Worm (Caenorhabditis elegans) whole organism, L4 larva: ENCODE measurements around the gene F54D8.6.

Experiments used
- D1046.2 ChIP-seq: fragments of 200-800 bp; sonication (Bioruptor generic); IDR thresholded peaks from 2 replicates; pipeline ENCODE4 v1.3.6; 2022; ENCODE audit warnings: missing genetic modification characterization, missing compliant biosample characterization
- F10B5.3 ChIP-seq: sonication (generic microtip); optimal IDR thresholded peaks from 2 replicates; lab custom pipeline; 2016; ENCODE audit warnings: mild to moderate bottlenecking, missing genetic modification characterization, missing compliant biosample characterization
- F49E8.2 ChIP-seq: sonication (generic microtip); optimal IDR thresholded peaks from 2 replicates; lab custom pipeline; 2016; ENCODE audit warnings: missing compliant biosample characterization, mild to moderate bottlenecking, missing genetic modification characterization, borderline replicate concordance
- Y105C5A.15 ChIP-seq: fragments of 200-800 bp; sonication (Bioruptor generic); IDR thresholded peaks from 2 replicates; pipeline ENCODE4 v1.3.6; 2022; ENCODE audit warnings: missing genetic modification characterization, missing compliant biosample characterization
- Y75B8A.6 ChIP-seq: fragments of 200-800 bp; sonication (Bioruptor generic); IDR thresholded peaks from 2 replicates; pipeline ENCODE4 v1.3.6; 2022; ENCODE audit warnings: missing genetic modification reagents, missing genetic modification characterization, missing compliant biosample characterization
- aha-1 ChIP-seq: fragments of 150-350 bp; peaks from one replicate; lab custom pipeline; 2014; ENCODE audit warnings: missing biosample characterization, missing genetic modification characterization
- ceh-44 ChIP-seq: fragments of 200-800 bp; sonication (Bioruptor generic); IDR thresholded peaks from 2 replicates; pipeline ENCODE4 v1.3.6; 2022; ENCODE audit warnings: missing genetic modification reagents, missing genetic modification characterization, missing compliant biosample characterization
- ceh-62 ChIP-seq: sonication (generic microtip); optimal IDR thresholded peaks from 2 replicates; lab custom pipeline; 2017; ENCODE audit warnings: missing biosample characterization, missing genetic modification characterization
- daf-16 ChIP-seq, 3 experiments: sonication (generic microtip); optimal IDR thresholded peaks; 2 replicates each; lab custom pipeline; 2016 to 2017; ENCODE audit warnings: missing genetic modification characterization in 3 of 3, missing genetic modification reagents in 3 of 3, mild to moderate bottlenecking in 2 of 3, missing compliant biosample characterization in 2 of 3, missing biosample characterization in 1 of 3, moderate library complexity in 1 of 3
- dmd-9 ChIP-seq: fragments of 200-800 bp; sonication (Bioruptor generic); IDR thresholded peaks from 2 replicates; pipeline ENCODE4 v1.3.6; 2022; ENCODE audit warnings: missing genetic modification reagents, missing genetic modification characterization, missing compliant biosample characterization
- dpl-1 ChIP-seq: fragments of 150-350 bp; optimal IDR thresholded peaks from 2 replicates; lab custom pipeline; 2014; ENCODE audit warnings: missing biosample characterization, missing genetic modification reagents, missing genetic modification characterization
- dve-1 ChIP-seq: sonication (generic microtip); optimal IDR thresholded peaks from 2 replicates; lab custom pipeline; 2017; ENCODE audit warnings: antibody characterized with exemption, mild to moderate bottlenecking, missing genetic modification characterization, missing compliant biosample characterization; ENCODE audit not compliant: insufficient read depth
- egl-27 ChIP-seq: sonication (generic microtip); optimal IDR thresholded peaks from 3 replicates; lab custom pipeline; 2017; ENCODE audit warnings: missing biosample characterization, missing genetic modification reagents, missing genetic modification characterization
- egl-43 ChIP-seq: fragments of 200-800 bp; sonication (Bioruptor generic); IDR thresholded peaks from 2 replicates; pipeline ENCODE4 v1.3.6; 2022; ENCODE audit warnings: missing genetic modification reagents, missing genetic modification characterization, missing compliant biosample characterization
- fkh-10 ChIP-seq: fragments of 150-350 bp; optimal IDR thresholded peaks from 2 replicates; lab custom pipeline; 2014; ENCODE audit warnings: missing biosample characterization, missing genetic modification reagents, missing genetic modification characterization
- gei-8 ChIP-seq: fragments of 200-800 bp; sonication (Bioruptor generic); optimal IDR thresholded peaks from 2 replicates; lab custom pipeline; 2018; ENCODE audit warnings: mild to moderate bottlenecking, missing genetic modification characterization, missing compliant biosample characterization
- hlh-11 ChIP-seq: fragments of 200-800 bp; sonication (Bioruptor generic); optimal IDR thresholded peaks from 2 replicates; lab custom pipeline; 2018; ENCODE audit warnings: mild to moderate bottlenecking, missing genetic modification characterization, missing compliant biosample characterization
- jun-1 ChIP-seq: fragments of 150-350 bp; optimal IDR thresholded peaks from 2 replicates; lab custom pipeline; 2014; ENCODE audit warnings: missing biosample characterization, missing genetic modification reagents, missing genetic modification characterization
- lim-7 ChIP-seq: fragments of 200-800 bp; sonication (Bioruptor generic); IDR thresholded peaks from 2 replicates; pipeline ENCODE4 v1.3.6; 2022; ENCODE audit warnings: missing genetic modification characterization, missing compliant biosample characterization
- lin-15B ChIP-seq: fragments of 150-350 bp; sonication (generic microtip); optimal IDR thresholded peaks from 3 replicates; lab custom pipeline; 2014; ENCODE audit warnings: missing biosample characterization, missing genetic modification characterization
- lin-38 ChIP-seq: fragments of 200-800 bp; sonication (Bioruptor generic); IDR thresholded peaks from 2 replicates; pipeline ENCODE4 v1.3.6; 2022; ENCODE audit warnings: missing genetic modification reagents, missing genetic modification characterization, missing compliant biosample characterization
- lin-39 ChIP-seq: fragments of 150-350 bp; optimal IDR thresholded peaks from 2 replicates; lab custom pipeline; 2014; ENCODE audit warnings: missing biosample characterization, missing genetic modification reagents, missing genetic modification characterization
- lir-3 ChIP-seq: sonication (generic microtip); optimal IDR thresholded peaks from 2 replicates; lab custom pipeline; 2016; ENCODE audit warnings: mild to moderate bottlenecking, missing genetic modification characterization, missing compliant biosample characterization
- mdl-1 ChIP-seq, 2 experiments: fragments of 150-350 bp in 1 of 2; sonication (generic microtip) in 1 of 2; optimal IDR thresholded peaks; 2 replicates each; lab custom pipeline; 2014 to 2017; ENCODE audit warnings: missing biosample characterization in 2 of 2, missing genetic modification characterization in 2 of 2
- mdt-29 ChIP-seq: fragments of 200-800 bp; sonication (Bioruptor generic); IDR thresholded peaks from 2 replicates; pipeline ENCODE4 v1.3.6; 2022; ENCODE audit warnings: missing genetic modification reagents, missing genetic modification characterization, missing compliant biosample characterization
- mep-1 ChIP-seq: fragments of 150-350 bp; sonication (generic microtip); optimal IDR thresholded peaks from 3 replicates; lab custom pipeline; 2014; ENCODE audit warnings: missing biosample characterization, missing genetic modification characterization
- mxl-3 ChIP-seq: fragments of 200-800 bp; sonication (Bioruptor generic); optimal IDR thresholded peaks from 2 replicates; lab custom pipeline; 2018; ENCODE audit warnings: mild to moderate bottlenecking, missing genetic modification characterization, missing compliant biosample characterization
- nhr-102 ChIP-seq: sonication (generic microtip); optimal IDR thresholded peaks from 2 replicates; lab custom pipeline; 2016; ENCODE audit warnings: mild to moderate bottlenecking, missing genetic modification characterization, moderate library complexity, missing compliant biosample characterization
- nhr-11 ChIP-seq: fragments of 150-350 bp; optimal IDR thresholded peaks from 2 replicates; lab custom pipeline; 2014; ENCODE audit warnings: missing biosample characterization, missing genetic modification characterization
- nhr-28 ChIP-seq: fragments of 150-350 bp; optimal IDR thresholded peaks from 2 replicates; lab custom pipeline; 2014; ENCODE audit warnings: missing biosample characterization, missing genetic modification characterization
- nhr-76 ChIP-seq: fragments of 150-350 bp; optimal IDR thresholded peaks from 2 replicates; lab custom pipeline; 2014; ENCODE audit warnings: missing biosample characterization, missing genetic modification characterization
- pha-4 ChIP-seq, 2 experiments: fragments of 150-350 bp in 1 of 2; fragments of 200-800 bp in 1 of 2; sonication (Bioruptor generic) in 1 of 2; IDR thresholded peaks in 1 of 2; optimal IDR thresholded peaks in 1 of 2; 2 replicates each; pipeline versions ENCODE4 v1.3.6 to Lab custom; 2014 to 2022; ENCODE audit warnings: missing genetic modification characterization in 2 of 2, missing genetic modification reagents in 2 of 2, missing biosample characterization in 1 of 2, missing compliant biosample characterization in 1 of 2
- saeg-2 ChIP-seq: fragments of 200-800 bp; sonication (Bioruptor generic); IDR thresholded peaks from 2 replicates; pipeline ENCODE4 v1.3.6; 2022; ENCODE audit warnings: missing genetic modification reagents, missing genetic modification characterization, missing compliant biosample characterization
- sdz-12 ChIP-seq: fragments of 200-800 bp; sonication (Bioruptor generic); optimal IDR thresholded peaks from 2 replicates; lab custom pipeline; 2018; ENCODE audit warnings: mild to moderate bottlenecking, missing genetic modification characterization, missing compliant biosample characterization
- set-16 ChIP-seq: fragments of 200-800 bp; sonication (Bioruptor generic); IDR thresholded peaks from 2 replicates; pipeline ENCODE4 v1.3.6; 2022; ENCODE audit warnings: missing genetic modification reagents, missing genetic modification characterization, missing compliant biosample characterization
- skn-1 ChIP-seq: fragments of 150-350 bp; optimal IDR thresholded peaks from 2 replicates; lab custom pipeline; 2014; ENCODE audit warnings: missing biosample characterization, missing genetic modification characterization
- snpc-1.2 ChIP-seq: fragments of 200-800 bp; sonication (Bioruptor generic); IDR thresholded peaks from 2 replicates; pipeline ENCODE4 v1.3.6; 2022; ENCODE audit warnings: missing genetic modification reagents, missing genetic modification characterization, missing compliant biosample characterization
- spr-1 ChIP-seq: sonication (generic microtip); optimal IDR thresholded peaks from 2 replicates; lab custom pipeline; 2016; ENCODE audit warnings: mild to moderate bottlenecking, missing genetic modification characterization, missing compliant biosample characterization
- spr-3 ChIP-seq: fragments of 200-800 bp; sonication (Bioruptor generic); optimal IDR thresholded peaks from 2 replicates; lab custom pipeline; 2018; ENCODE audit warnings: mild to moderate bottlenecking, missing genetic modification characterization, missing compliant biosample characterization
- tag-97 ChIP-seq: fragments of 200-800 bp; sonication (Bioruptor generic); IDR thresholded peaks from 2 replicates; pipeline ENCODE4 v1.3.6; 2022; ENCODE audit warnings: missing genetic modification characterization, missing compliant biosample characterization
- tra-1 ChIP-seq: fragments of 200-800 bp; sonication (Bioruptor generic); IDR thresholded peaks from 2 replicates; pipeline ENCODE4 v1.3.6; 2022; ENCODE audit warnings: missing genetic modification reagents, missing genetic modification characterization, missing compliant biosample characterization
- unc-130 ChIP-seq: sonication (generic microtip); optimal IDR thresholded peaks from 2 replicates; lab custom pipeline; 2016; ENCODE audit warnings: missing genetic modification reagents, missing genetic modification characterization, missing compliant biosample characterization
- zfp-2 ChIP-seq: sonication (generic microtip); optimal IDR thresholded peaks from 2 replicates; lab custom pipeline; 2016; ENCODE audit warnings: mild to moderate bottlenecking, missing genetic modification characterization, missing compliant biosample characterization
- zip-2 ChIP-seq: fragments of 150-350 bp; optimal IDR thresholded peaks from 2 replicates; lab custom pipeline; 2014; ENCODE audit warnings: missing biosample characterization, missing genetic modification characterization
- ztf-7 ChIP-seq: fragments of 150-350 bp; optimal IDR thresholded peaks from 2 replicates; lab custom pipeline; 2014; ENCODE audit warnings: missing biosample characterization, missing genetic modification characterization

F54D8.6 gene

DNA sequence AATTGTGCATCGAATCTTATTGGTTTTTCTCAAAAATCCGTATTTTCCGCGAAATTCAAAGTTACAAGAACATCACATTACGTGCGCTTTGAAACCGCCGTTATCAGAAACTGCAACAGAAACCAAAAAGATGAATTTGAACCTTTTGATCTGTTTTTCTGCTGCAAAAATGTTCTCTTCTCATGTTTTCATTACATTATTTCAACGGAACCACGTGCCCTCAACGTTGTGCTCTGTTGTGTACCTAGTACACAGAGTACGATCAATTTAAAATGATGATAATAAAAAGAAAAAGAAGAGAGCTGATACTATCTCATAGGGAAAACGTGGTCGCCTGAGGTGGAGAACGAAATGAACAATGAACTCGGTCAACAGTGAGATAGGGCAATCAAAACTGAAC is 24.7 kb upstream of the F54D8.6 start (continued):
- TF ChIP-seq Y105C5A.15 (GFP tag; lab: Robert Waterston, UW) (no peak), unc-130 (GFP tag; lab: Kevin White, UChicago) (no peak), skn-1 (tag; lab: Kevin White, UChicago) (no peak), set-16 (GFP tag; lab: Robert Waterston, UW) (no peak), mep-1 (tag; lab: Kevin White, UChicago) (peak; percentile 81), spr-3 (no peak), jun-1 (tag; lab: Kevin White, UChicago) (no peak), nhr-102 (tag; lab: Kevin White, UChicago) (peak; percentile 53), nhr-28 (peak; percentile 97), nhr-76 (tag; lab: Kevin White, UChicago) (no peak), zip-2 (no peak), lim-7 (GFP tag; lab: Robert Waterston, UW) (no peak), lin-15B (tag; lab: Kevin White, UChicago) (no peak), daf-16 (GFP tag; optimal IDR thresholded peaks at IDR 0.05; lab: Kevin White, UChicago) (peak in 1 of 2 experiments; percentile 79), daf-16 (tag; optimal IDR thresholded peaks at IDR 0.05; lab: Kevin White, UChicago) (peak; percentile 98)
- TF ChIP-seq, all 104 proteins: peak for 26

DNA sequence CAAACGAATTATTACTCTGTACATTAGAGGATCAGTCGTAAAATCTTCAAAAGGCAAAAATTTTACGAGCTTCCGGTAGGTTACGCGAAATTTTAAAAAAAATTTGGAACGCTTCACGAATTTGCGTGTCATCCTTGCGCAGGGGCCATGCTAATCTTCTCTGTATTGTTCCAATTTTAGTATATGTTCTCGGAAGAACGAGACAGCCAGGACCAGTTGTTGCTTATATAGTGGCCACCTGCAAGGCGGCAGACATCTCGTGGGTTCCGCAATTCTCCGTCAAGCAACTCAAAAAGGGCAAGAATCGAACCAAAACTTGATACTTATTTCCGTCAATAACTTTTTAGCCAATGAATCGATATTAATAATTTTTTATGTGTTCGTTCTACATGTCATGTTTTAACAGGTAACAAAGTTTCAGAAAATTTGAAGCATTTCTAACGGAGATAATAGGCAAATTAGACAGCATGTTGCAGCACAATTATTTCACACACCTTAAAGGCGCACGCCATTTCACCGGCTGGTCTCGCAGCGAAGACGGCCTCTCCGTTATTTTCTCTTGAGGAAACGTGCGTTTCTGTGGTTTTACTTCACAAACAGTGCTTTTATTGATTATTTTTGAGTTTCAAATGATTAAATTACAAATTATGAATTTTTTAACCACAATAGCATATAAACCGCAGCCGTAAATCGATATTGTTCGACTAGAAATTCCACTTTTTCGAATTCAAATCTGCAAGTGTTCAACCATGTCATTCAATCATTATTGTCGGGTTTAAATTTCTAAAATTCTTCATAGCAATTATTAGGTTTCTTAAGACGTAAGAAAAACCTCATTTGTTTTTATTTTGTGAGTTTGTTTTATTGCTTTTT is 21.8 kb upstream of the F54D8.6 start:
- peak; percentile 42; the same call in 1 of the 2 replicates for TF ChIP-seq set-16 (GFP tag; lab: Robert Waterston, UW)
- TF ChIP-seq D1046.2 (GFP tag; lab: Robert Waterston, UW), result peak; percentile 92
- peak; percentile 94 for TF ChIP-seq Y75B8A.6 (GFP tag; lab: Robert Waterston, UW)
- no peak for TF ChIP-seq egl-27 (tag; lab: Kevin White, UChicago)
- no peak for TF ChIP-seq skn-1 (tag; lab: Kevin White, UChicago)
- peak; percentile 70 for TF ChIP-seq fkh-10
- peak; percentile 94 for TF ChIP-seq egl-43
- peak; percentile 83 for TF ChIP-seq hlh-11 (tag; lab: Kevin White, UChicago)
- peak; percentile 59 for TF ChIP-seq tra-1 (GFP tag; lab: Robert Waterston, UW)
- TF ChIP-seq dve-1, result peak; percentile 84
- TF ChIP-seq F49E8.2, result peak; percentile 93
- TF ChIP-seq mdl-1 (tag; optimal IDR thresholded peaks at IDR 0.05; lab: Kevin White, UChicago), result peak in 1 of 2 experiments; percentile 5
- peak; percentile 92 for TF ChIP-seq pha-4 (GFP tag; IDR thresholded peaks at IDR 0.05; lab: Robert Waterston, UW)
- TF ChIP-seq pha-4 (tag; optimal IDR thresholded peaks at IDR 0.05; lab: Kevin White, UChicago), result no peak
- TF ChIP-seq saeg-2, result peak; percentile 78; the same call in 1 of the 2 replicates
- TF ChIP-seq aha-1, result peak; percentile 94
- TF ChIP-seq tag-97 (GFP tag; lab: Robert Waterston, UW), result no peak
- TF ChIP-seq ztf-7 (tag; lab: Kevin White, UChicago), result peak; percentile 85
- TF ChIP-seq dmd-9, result peak; percentile 80
- peak; percentile 86 for TF ChIP-seq mep-1 (tag; lab: Kevin White, UChicago)
- peak; percentile 82 for TF ChIP-seq lir-3
- peak; percentile 67 for TF ChIP-seq sdz-12 (GFP tag; lab: Kevin White, UChicago)
- peak; percentile 60 for TF ChIP-seq mxl-3 (GFP tag; lab: Kevin White, UChicago)
- no peak for TF ChIP-seq ceh-62 (tag; lab: Kevin White, UChicago)
- TF ChIP-seq spr-3, result peak; percentile 73
- TF ChIP-seq lin-39 (tag; lab: Kevin White, UChicago), result no peak
- peak; percentile 90 for TF ChIP-seq gei-8 (GFP tag; lab: Kevin White, UChicago)
- TF ChIP-seq unc-130 (GFP tag; lab: Kevin White, UChicago), result peak; percentile 46
- TF ChIP-seq zfp-2 (tag; lab: Kevin White, UChicago), result peak; percentile 63
- peak; percentile 77 for TF ChIP-seq spr-1 (tag; lab: Kevin White, UChicago)
- TF ChIP-seq dpl-1, result peak; percentile 47
- TF ChIP-seq nhr-11 (tag; lab: Kevin White, UChicago), result no peak
- TF ChIP-seq ceh-44, result peak; percentile 81
- TF ChIP-seq nhr-102 (tag; lab: Kevin White, UChicago), result peak; percentile 94
- TF ChIP-seq snpc-1.2 (GFP tag; lab: Robert Waterston, UW), result peak; percentile 86
- peak; percentile 83 for TF ChIP-seq F10B5.3 (tag; lab: Kevin White, UChicago)
- TF ChIP-seq lin-38 (GFP tag; lab: Robert Waterston, UW), result peak; percentile 90
- TF ChIP-seq mdt-29, result peak; percentile 84; the same call in 1 of the 2 replicates
- TF ChIP-seq zip-2, result peak; percentile 30
